Worm (Caenorhabditis elegans) whole organism, mixed stage, embryonic: ENCODE data around the gene sams-1.

Experiments
- M03D4.4 ChIP-seq: sonication (generic microtip); optimal IDR thresholded peaks from 2 replicates; lab custom pipeline; 2017; ENCODE audit warnings: mild to moderate bottlenecking, missing genetic modification characterization, missing compliant biosample characterization
- bed-3 ChIP-seq: fragments of 200-800 bp; sonication (Bioruptor generic); optimal IDR thresholded peaks from 3 replicates; lab custom pipeline; 2018; ENCODE audit warnings: mild to moderate bottlenecking, missing genetic modification characterization, moderate library complexity, missing compliant biosample characterization
- blmp-1 ChIP-seq: fragments of 150-350 bp; optimal IDR thresholded peaks from 2 replicates; lab custom pipeline; 2014; ENCODE audit warnings: missing biosample characterization, missing genetic modification characterization
- ceh-39 ChIP-seq: fragments of 150-350 bp; optimal IDR thresholded peaks from 2 replicates; lab custom pipeline; 2014; ENCODE audit warnings: missing biosample characterization, missing genetic modification characterization
- ceh-43 ChIP-seq: fragments of 200-800 bp; sonication (Bioruptor generic); optimal IDR thresholded peaks from 2 replicates; lab custom pipeline; 2018; ENCODE audit warnings: mild to moderate bottlenecking, missing genetic modification characterization, moderate library complexity, missing compliant biosample characterization
- ceh-83 ChIP-seq: fragments of 200-800 bp; sonication (Bioruptor generic); optimal IDR thresholded peaks from 2 replicates; lab custom pipeline; 2018; ENCODE audit warnings: mild to moderate bottlenecking, missing genetic modification characterization, missing compliant biosample characterization
- ces-1 ChIP-seq: fragments of 150-350 bp; optimal IDR thresholded peaks from 2 replicates; lab custom pipeline; 2014; ENCODE audit warnings: missing biosample characterization, missing genetic modification reagents, missing genetic modification characterization
- cnd-1 ChIP-seq: fragments of 200-800 bp; sonication (Bioruptor generic); optimal IDR thresholded peaks from 2 replicates; lab custom pipeline; 2018; ENCODE audit warnings: mild to moderate bottlenecking, missing genetic modification characterization, missing compliant biosample characterization
- drap-1 ChIP-seq: fragments of 200-800 bp; sonication (Bioruptor generic); optimal IDR thresholded peaks from 3 replicates; lab custom pipeline; 2018; ENCODE audit warnings: mild to moderate bottlenecking, missing genetic modification characterization, missing compliant biosample characterization
- elt-1 ChIP-seq: sonication (generic microtip); optimal IDR thresholded peaks from 2 replicates; lab custom pipeline; 2017; ENCODE audit warnings: missing genetic modification characterization, mild to moderate bottlenecking, missing compliant biosample characterization, antibody characterized with exemption, moderate library complexity, borderline replicate concordance; ENCODE audit not compliant: insufficient read depth
- elt-3 ChIP-seq: fragments of 150-350 bp; optimal IDR thresholded peaks from 2 replicates; lab custom pipeline; 2014; ENCODE audit warnings: missing biosample characterization, missing genetic modification characterization
- flh-1 ChIP-seq: fragments of 200-800 bp; sonication (Bioruptor generic); optimal IDR thresholded peaks from 2 replicates; lab custom pipeline; 2018; ENCODE audit warnings: mild to moderate bottlenecking, missing genetic modification characterization, moderate library complexity, missing compliant biosample characterization
- ham-2 ChIP-seq: fragments of 200-800 bp; sonication (Bioruptor generic); optimal IDR thresholded peaks from 2 replicates; lab custom pipeline; 2018; ENCODE audit warnings: mild to moderate bottlenecking, missing genetic modification characterization, missing compliant biosample characterization
- lin-13 ChIP-seq: fragments of 150-350 bp; optimal IDR thresholded peaks from 2 replicates; lab custom pipeline; 2014; ENCODE audit warnings: missing biosample characterization, missing genetic modification characterization
- lin-32 ChIP-seq: fragments of 200-800 bp; sonication (Bioruptor generic); optimal IDR thresholded peaks from 2 replicates; lab custom pipeline; 2018; ENCODE audit warnings: mild to moderate bottlenecking, missing genetic modification characterization, missing compliant biosample characterization
- lsy-2 ChIP-seq: fragments of 150-350 bp; optimal IDR thresholded peaks from 2 replicates; lab custom pipeline; 2014; ENCODE audit warnings: missing biosample characterization, missing genetic modification characterization
- mab-5 ChIP-seq: fragments of 150-350 bp; optimal IDR thresholded peaks from 2 replicates; lab custom pipeline; 2014; ENCODE audit warnings: missing biosample characterization, missing genetic modification characterization
- mep-1 ChIP-seq: fragments of 150-350 bp; optimal IDR thresholded peaks from 2 replicates; lab custom pipeline; 2017; ENCODE audit warnings: missing biosample characterization, missing genetic modification reagents, missing genetic modification characterization, inconsistent platforms
- mls-2 ChIP-seq: sonication (generic microtip); optimal IDR thresholded peaks from 2 replicates; lab custom pipeline; 2016; ENCODE audit warnings: mild to moderate bottlenecking, missing genetic modification characterization, moderate library complexity, missing compliant biosample characterization
- nhr-2 ChIP-seq: fragments of 150-350 bp; optimal IDR thresholded peaks from 2 replicates; lab custom pipeline; 2014; ENCODE audit warnings: missing biosample characterization, missing genetic modification characterization
- nhr-237 ChIP-seq: fragments of 150-350 bp; optimal IDR thresholded peaks from 2 replicates; lab custom pipeline; 2014; ENCODE audit warnings: missing biosample characterization, missing genetic modification characterization
- nhr-28 ChIP-seq: fragments of 150-350 bp; optimal IDR thresholded peaks from 2 replicates; lab custom pipeline; 2014; ENCODE audit warnings: missing biosample characterization, missing genetic modification characterization
- nhr-76 ChIP-seq: sonication (generic microtip); optimal IDR thresholded peaks from 2 replicates; lab custom pipeline; 2017; ENCODE audit warnings: missing biosample characterization, missing genetic modification characterization
- pha-4 ChIP-seq: fragments of 150-350 bp; optimal IDR thresholded peaks from 2 replicates; lab custom pipeline; 2018; ENCODE audit warnings: missing biosample characterization, missing genetic modification reagents, missing genetic modification characterization
- snpc-4 ChIP-seq: fragments of 150-350 bp; optimal IDR thresholded peaks from 2 replicates; lab custom pipeline; 2014; ENCODE audit warnings: missing biosample characterization, missing genetic modification characterization
- sptf-1 ChIP-seq: sonication (generic microtip); optimal IDR thresholded peaks from 2 replicates; lab custom pipeline; 2017; ENCODE audit warnings: mild to moderate bottlenecking, missing genetic modification characterization, moderate library complexity, missing compliant biosample characterization
- tbx-8 ChIP-seq: fragments of 200-800 bp; sonication (Bioruptor generic); optimal IDR thresholded peaks from 2 replicates; lab custom pipeline; 2018; ENCODE audit warnings: mild to moderate bottlenecking, missing genetic modification characterization, moderate library complexity, missing compliant biosample characterization
- unc-120 ChIP-seq: sonication (generic microtip); optimal IDR thresholded peaks from 2 replicates; lab custom pipeline; 2017; ENCODE audit warnings: missing genetic modification characterization, missing compliant biosample characterization; ENCODE audit not compliant: poor library complexity, severe bottlenecking
- unc-39 ChIP-seq: fragments of 150-350 bp; optimal IDR thresholded peaks from 2 replicates; lab custom pipeline; 2014; ENCODE audit warnings: missing biosample characterization, missing genetic modification characterization
- unc-62 ChIP-seq: fragments of 150-350 bp; optimal IDR thresholded peaks from 2 replicates; lab custom pipeline; 2014; ENCODE audit warnings: missing biosample characterization, missing genetic modification reagents, missing genetic modification characterization
- zip-8 ChIP-seq: fragments of 150-350 bp; optimal IDR thresholded peaks from 2 replicates; lab custom pipeline; 2014; ENCODE audit warnings: missing biosample characterization, missing genetic modification characterization
- ztf-11 ChIP-seq: fragments of 150-350 bp; optimal IDR thresholded peaks from 2 replicates; lab custom pipeline; 2014; ENCODE audit warnings: missing biosample characterization, missing genetic modification characterization

Gene sams-1

ce11 chrX:11965663-11966304 lies at the start of gene sams-1:
TSS of gene sams-1 (plus strand) at chrX:11965962.
- TF ChIP-seq elt-3 (tag; lab: Kevin White, UChicago) (no peak), elt-1 (tag; lab: Kevin White, UChicago) (peak; percentile 75), blmp-1 (no peak), ceh-43 (GFP tag; lab: Kevin White, UChicago) (no peak)

ce11 chrX:11916705-11917104 lies 49.1 kb upstream of the sams-1 start, which contains the start of gene Y62H9A.13:
TSS of gene Y62H9A.13 (plus strand) at chrX:11917005.
- TF ChIP-seq ceh-43 (GFP tag; lab: Kevin White, UChicago), result no peak
- TF ChIP-seq bed-3 (GFP tag; lab: Kevin White, UChicago), result no peak
- no peak for TF ChIP-seq lin-32 (GFP tag; lab: Kevin White, UChicago)
- TF ChIP-seq pha-4 (tag; lab: Kevin White, UChicago), result no peak
- TF ChIP-seq ceh-83 (GFP tag; lab: Kevin White, UChicago), result no peak
- no peak for TF ChIP-seq nhr-28 (tag; lab: Kevin White, UChicago)
- TF ChIP-seq, all 35 proteins: peak for 0

- TF ChIP-seq nhr-2 (tag; lab: Kevin White, UChicago) (no peak), snpc-4 (no peak), nhr-76 (tag; lab: Kevin White, UChicago) (no peak), ztf-11 (no peak), unc-39 (tag; lab: Kevin White, UChicago) (no peak), ham-2 (GFP tag; lab: Kevin White, UChicago) (no peak), mep-1 (tag; lab: Kevin White, UChicago) (no peak), ces-1 (GFP tag; lab: Kevin White, UChicago) (no peak), ceh-83 (GFP tag; lab: Kevin White, UChicago) (no peak), M03D4.4 (tag; lab: Kevin White, UChicago) (no peak), ceh-39 (no peak), elt-3 (tag; lab: Kevin White, UChicago) (no peak), unc-120 (tag; lab: Kevin White, UChicago) (no peak), zip-8 (tag; lab: Kevin White, UChicago) (no peak), lin-32 (GFP tag; lab: Kevin White, UChicago) (no peak), sptf-1 (tag; lab: Kevin White, UChicago) (no peak), drap-1 (GFP tag; lab: Kevin White, UChicago) (no peak), elt-1 (tag; lab: Kevin White, UChicago) (no peak), flh-1 (no peak), lsy-2 (no peak)
- TF ChIP-seq, all 35 proteins: peak for 0
Observed at ce11 chrX:11917994-11918393, 47.8 kb upstream of the sams-1 start, which contains the start of gene Y62H9A.16. TSS of gene Y62H9A.16 (plus strand) at chrX:11918294.

ce11 chrX:11920723-11921283 lies 45.0 kb upstream of the sams-1 start, which contains the start of gene Y62H9A.14:
TSS of gene Y62H9A.14 (plus strand) at chrX:11921233.
- TF ChIP-seq lsy-2 (no peak), cnd-1 (tag; lab: Kevin White, UChicago) (no peak), unc-39 (tag; lab: Kevin White, UChicago) (no peak), mls-2 (tag; lab: Kevin White, UChicago) (no peak), ceh-43 (GFP tag; lab: Kevin White, UChicago) (no peak)

- TF ChIP-seq nhr-237 (tag; lab: Kevin White, UChicago) (peak; percentile 9), cnd-1 (tag; lab: Kevin White, UChicago) (no peak)
Observed at ce11 chrX:11924158-11924557, 41.6 kb upstream of the sams-1 start, which contains the start of gene F55G7.1. TSS of gene F55G7.1 (plus strand) at chrX:11924433.

- no peak for TF ChIP-seq unc-62
- no peak for TF ChIP-seq ceh-83 (GFP tag; lab: Kevin White, UChicago)
- TF ChIP-seq tbx-8 (GFP tag; lab: Kevin White, UChicago), result no peak
- TF ChIP-seq nhr-76 (tag; lab: Kevin White, UChicago), result no peak
- TF ChIP-seq ztf-11, result no peak
- TF ChIP-seq lin-13 (tag; lab: Kevin White, UChicago), result no peak
- TF ChIP-seq snpc-4, result no peak
- no peak for TF ChIP-seq zip-8 (tag; lab: Kevin White, UChicago)
- no peak for TF ChIP-seq mab-5 (tag; lab: Kevin White, UChicago)
- TF ChIP-seq pha-4 (tag; lab: Kevin White, UChicago), result no peak
- no peak for TF ChIP-seq unc-120 (tag; lab: Kevin White, UChicago)
- no peak for TF ChIP-seq elt-3 (tag; lab: Kevin White, UChicago)
- TF ChIP-seq cnd-1 (tag; lab: Kevin White, UChicago), result no peak
- TF ChIP-seq ceh-43 (GFP tag; lab: Kevin White, UChicago), result no peak
- no peak for TF ChIP-seq bed-3 (GFP tag; lab: Kevin White, UChicago)
- TF ChIP-seq unc-39 (tag; lab: Kevin White, UChicago), result no peak
- no peak for TF ChIP-seq mls-2 (tag; lab: Kevin White, UChicago)
Observed at ce11 chrX:11925243-11925642, 40.5 kb upstream of the sams-1 start.
